Worm (Caenorhabditis elegans) whole organism, late embryonic: ENCODE measurements around the gene miro-1.
"Not testable (repeated sequence)": the region's sequence is repeated elsewhere in the genome, so short reads cannot be mapped to it uniquely, and the experiment has no call there.

ENCODE experiments used
- C08G9.2 ChIP-seq: sonication (generic microtip); optimal IDR thresholded peaks from 2 replicates; lab custom pipeline; 2016; ENCODE audit warnings: mild to moderate bottlenecking, missing genetic modification characterization, moderate library complexity, missing compliant biosample characterization
- ahr-1 ChIP-seq: sonication (generic microtip); optimal IDR thresholded peaks from 2 replicates; lab custom pipeline; 2016; ENCODE audit warnings: missing genetic modification characterization, missing compliant biosample characterization
- ama-1 ChIP-seq: fragments of 150-350 bp; optimal IDR thresholded peaks from 2 replicates; lab custom pipeline; 2014
- ceh-14 ChIP-seq: sonication (generic microtip); optimal IDR thresholded peaks from 2 replicates; lab custom pipeline; 2016; ENCODE audit warnings: missing genotype, missing genetic modification characterization, missing compliant biosample characterization
- ceh-18 ChIP-seq: sonication (generic microtip); optimal IDR thresholded peaks from 2 replicates; lab custom pipeline; 2016; ENCODE audit warnings: missing genetic modification characterization, missing compliant biosample characterization
- ceh-19 ChIP-seq: fragments of 200-800 bp; sonication (Bioruptor generic); optimal IDR thresholded peaks from 2 replicates; lab custom pipeline; 2018; ENCODE audit warnings: mild to moderate bottlenecking, missing genetic modification characterization, missing compliant biosample characterization
- ceh-2 ChIP-seq: sonication (generic microtip); optimal IDR thresholded peaks from 2 replicates; lab custom pipeline; 2016; ENCODE audit warnings: missing genotype, missing genetic modification characterization, missing compliant biosample characterization
- ceh-22 ChIP-seq: sonication (generic microtip); optimal IDR thresholded peaks from 2 replicates; lab custom pipeline; 2017; ENCODE audit warnings: missing biosample characterization, missing genetic modification characterization
- ceh-31 ChIP-seq: sonication (generic microtip); optimal IDR thresholded peaks from 2 replicates; lab custom pipeline; 2016; ENCODE audit warnings: missing genetic modification characterization, missing compliant biosample characterization
- ceh-34 ChIP-seq: sonication (generic microtip); optimal IDR thresholded peaks from 2 replicates; lab custom pipeline; 2016; ENCODE audit warnings: mild to moderate bottlenecking, missing genetic modification characterization, missing compliant biosample characterization
- ceh-45 ChIP-seq: fragments of 200-800 bp; sonication (Bioruptor generic); IDR thresholded peaks from 2 replicates; pipeline ENCODE4 v1.3.6; 2022; ENCODE audit warnings: missing genetic modification reagents, missing genetic modification characterization, missing compliant biosample characterization
- ceh-9 ChIP-seq: sonication (generic microtip); optimal IDR thresholded peaks from 2 replicates; lab custom pipeline; 2016; ENCODE audit warnings: mild to moderate bottlenecking, missing genetic modification characterization, inconsistent platforms, missing compliant biosample characterization
- elt-2 ChIP-seq: sonication (generic microtip); optimal IDR thresholded peaks from 2 replicates; lab custom pipeline; 2016; ENCODE audit warnings: missing genetic modification reagents, missing genetic modification characterization, missing compliant biosample characterization
- ets-4 ChIP-seq: sonication (generic microtip); optimal IDR thresholded peaks from 2 replicates; lab custom pipeline; 2016; ENCODE audit warnings: missing genetic modification characterization, missing compliant biosample characterization
- fax-1 ChIP-seq: sonication (generic microtip); optimal IDR thresholded peaks from 2 replicates; lab custom pipeline; 2016; ENCODE audit warnings: missing genotype, missing genetic modification characterization, missing compliant biosample characterization
- fkh-6 ChIP-seq: sonication (generic microtip); optimal IDR thresholded peaks from 2 replicates; lab custom pipeline; 2016; ENCODE audit warnings: missing genetic modification characterization, missing compliant biosample characterization
- hlh-30 ChIP-seq: sonication (generic microtip); optimal IDR thresholded peaks from 2 replicates; lab custom pipeline; 2017; ENCODE audit warnings: antibody characterized with exemption, missing genetic modification characterization, missing compliant biosample characterization; ENCODE audit not compliant: insufficient read depth
- hlh-8 ChIP-seq: sonication (generic microtip); optimal IDR thresholded peaks from 2 replicates; lab custom pipeline; 2016; ENCODE audit warnings: missing genotype, missing genetic modification characterization, missing compliant biosample characterization
- madf-2 ChIP-seq: sonication (generic microtip); optimal IDR thresholded peaks from 2 replicates; lab custom pipeline; 2017; ENCODE audit warnings: missing genetic modification characterization, missing compliant biosample characterization
- nfya-1 ChIP-seq: sonication (generic microtip); optimal IDR thresholded peaks from 2 replicates; lab custom pipeline; 2017; ENCODE audit warnings: missing genetic modification characterization, mild to moderate bottlenecking, missing compliant biosample characterization, antibody characterized with exemption, moderate library complexity
- pax-1 ChIP-seq: fragments of 150-350 bp; optimal IDR thresholded peaks from 2 replicates; lab custom pipeline; 2014; ENCODE audit warnings: missing biosample characterization, missing genetic modification characterization
- ref-2 ChIP-seq: sonication (generic microtip); optimal IDR thresholded peaks from 2 replicates; lab custom pipeline; 2016; ENCODE audit warnings: missing genetic modification characterization, missing compliant biosample characterization
- sdc-2 ChIP-seq: sonication (generic microtip); optimal IDR thresholded peaks from 2 replicates; lab custom pipeline; 2016; ENCODE audit warnings: missing genotype, missing genetic modification characterization, missing compliant biosample characterization
- sox-2 ChIP-seq: fragments of 200-800 bp; sonication (Bioruptor generic); IDR thresholded peaks from 2 replicates; pipeline ENCODE4 v1.3.6; 2022; ENCODE audit warnings: missing genetic modification reagents, missing genetic modification characterization, missing compliant biosample characterization
- sox-4 ChIP-seq: sonication (generic microtip); optimal IDR thresholded peaks from 2 replicates; lab custom pipeline; 2017; ENCODE audit warnings: mild to moderate bottlenecking, missing genetic modification characterization, inconsistent platforms, missing compliant biosample characterization
- tbx-2 ChIP-seq: sonication (generic microtip); optimal IDR thresholded peaks from 2 replicates; lab custom pipeline; 2016; ENCODE audit warnings: missing genetic modification characterization, missing compliant biosample characterization
- tbx-7 ChIP-seq: sonication (generic microtip); optimal IDR thresholded peaks from 2 replicates; lab custom pipeline; 2016; ENCODE audit warnings: missing genotype, missing genetic modification characterization, missing compliant biosample characterization
- ttx-3 ChIP-seq: sonication (generic microtip); optimal IDR thresholded peaks from 2 replicates; lab custom pipeline; 2016; ENCODE audit warnings: missing genetic modification reagents, missing genetic modification characterization, missing compliant biosample characterization
- unc-3 ChIP-seq, 2 experiments: fragments of 200-800 bp in 1 of 2; sonication (Bioruptor generic) in 1 of 2; sonication (generic microtip) in 1 of 2; conservative IDR thresholded peaks in 1 of 2; optimal IDR thresholded peaks in 1 of 2; 2 replicates each; pipeline versions ENCODE4 v1.3.6 to Lab custom; 2016 to 2022; ENCODE audit warnings: missing compliant biosample characterization in 2 of 2, missing genetic modification characterization in 2 of 2, missing genetic modification reagents in 1 of 2
- unc-42 ChIP-seq: sonication (generic microtip); optimal IDR thresholded peaks from 2 replicates; lab custom pipeline; 2016; ENCODE audit warnings: missing genotype, missing genetic modification characterization, missing compliant biosample characterization
- unc-86 ChIP-seq: sonication (generic microtip); optimal IDR thresholded peaks from 2 replicates; lab custom pipeline; 2016; ENCODE audit warnings: missing genetic modification characterization, missing compliant biosample characterization
- zip-5 ChIP-seq: sonication (generic microtip); optimal IDR thresholded peaks from 2 replicates; lab custom pipeline; 2016; ENCODE audit warnings: missing genetic modification characterization, missing compliant biosample characterization
- ztf-16 ChIP-seq: sonication (generic microtip); optimal IDR thresholded peaks from 2 replicates; lab custom pipeline; 2017; ENCODE audit warnings: missing genetic modification characterization, missing compliant biosample characterization

Gene miro-1

ce11 chrIV:4725478-4725920 lies 9.9 kb upstream of the miro-1 start:
- TF ChIP-seq tbx-2 (peak; percentile 52), ref-2 (tag; lab: Kevin White, UChicago) (peak; percentile 96), nfya-1 (peak; percentile 47), ceh-34 (peak; percentile 88), ceh-18 (tag; lab: Kevin White, UChicago) (peak; percentile 59), ceh-31 (tag; lab: Kevin White, UChicago) (peak; percentile 75), C08G9.2 (tag; lab: Kevin White, UChicago) (peak; percentile 2), unc-3 (tag; optimal IDR thresholded peaks at IDR 0.05; lab: Kevin White, UChicago) (peak; percentile 46), unc-86 (peak; percentile 27), ceh-14 (tag; lab: Kevin White, UChicago) (peak; percentile 73), unc-42 (tag; lab: Kevin White, UChicago) (peak; percentile 63), sox-2 (GFP tag; lab: Robert Waterston, UW) (peak; percentile 36; the same call in 1 of the 2 replicates), hlh-8 (tag; lab: Kevin White, UChicago) (peak; percentile 40), ets-4 (peak; percentile 28), ceh-45 (peak; percentile 43; the same call in 1 of the 2 replicates), tbx-7 (peak; percentile 32), elt-2 (tag; lab: Kevin White, UChicago) (peak; percentile 23)
- TF ChIP-seq unc-3 (GFP tag; conservative IDR thresholded peaks at IDR 0.05; lab: Robert Waterston, UW), result not testable (repeated sequence)

DNA sequence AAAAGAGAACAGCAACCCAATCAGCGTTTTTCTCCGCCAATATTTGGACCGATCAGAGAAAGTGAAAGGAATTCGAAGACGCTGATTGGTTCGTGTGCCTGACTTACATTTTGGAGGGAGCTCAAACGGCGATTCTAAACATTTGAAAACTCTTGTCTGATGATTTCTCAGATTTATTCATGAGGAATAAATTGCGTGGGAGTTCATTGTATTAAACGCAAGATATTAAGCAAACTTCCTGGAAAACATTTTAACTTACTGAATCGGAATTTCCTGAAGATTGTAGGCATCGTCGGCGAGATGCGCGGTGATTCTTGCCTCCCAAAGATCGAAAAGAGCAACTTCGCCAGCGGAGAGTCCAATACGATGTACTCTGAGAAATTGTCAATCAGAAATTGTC lies 9.0 kb upstream of the miro-1 start, which contains the start of gene K08F11.1:
Gene K08F11.1, plus strand, starts transcription at position 301 of the 400 bp plus-strand sequence.
- TF ChIP-seq nfya-1 (peak; percentile 4), ceh-22 (tag; lab: Kevin White, UChicago) (no peak)

ce11 chrIV:4723687-4724086 lies 8.1 kb upstream of the miro-1 start:
- TF ChIP-seq nfya-1, result peak; percentile 53
- no peak for TF ChIP-seq ttx-3 (tag; lab: Kevin White, UChicago)

DNA sequence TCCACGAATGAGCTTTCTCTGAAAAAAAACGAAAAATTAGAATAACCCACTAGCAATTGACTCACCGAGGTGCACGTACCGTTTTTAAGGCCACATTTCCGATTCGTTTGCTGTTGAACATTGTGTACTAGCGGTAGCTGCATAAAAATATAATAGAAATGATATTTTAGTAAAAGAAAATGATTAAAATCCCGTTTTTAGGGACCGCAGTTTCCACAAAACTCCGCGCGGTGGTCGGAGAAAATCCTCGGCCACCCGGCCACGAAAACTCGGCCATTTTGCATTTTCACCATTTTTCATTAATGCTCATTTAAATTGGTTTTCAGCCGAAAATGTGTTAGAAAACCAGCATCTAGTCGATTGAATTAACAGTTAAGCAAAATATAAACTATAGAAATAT lies 3.2 kb downstream of the miro-1 start, which contains the start of gene yars-2:
Gene yars-2, minus strand, starts transcription at position 249 of the 400 bp plus-strand sequence.
- peak; percentile 74 for TF ChIP-seq ceh-31 (tag; lab: Kevin White, UChicago)
- TF ChIP-seq pax-1 (tag; lab: Kevin White, UChicago), result no peak
- peak; percentile 33 for TF ChIP-seq ref-2 (tag; lab: Kevin White, UChicago)
- TF ChIP-seq tbx-2, result peak; percentile 73
- TF ChIP-seq elt-2 (tag; lab: Kevin White, UChicago), result peak; percentile 31
- TF ChIP-seq zip-5 (tag; lab: Kevin White, UChicago), result peak; percentile 26
- TF ChIP-seq fax-1, result peak; percentile 27
- TF ChIP-seq ets-4, result peak; percentile 59
- peak; percentile 13 for TF ChIP-seq hlh-8 (tag; lab: Kevin White, UChicago)
- TF ChIP-seq ceh-2 (tag; lab: Kevin White, UChicago), result peak; percentile 83
- no peak for TF ChIP-seq ttx-3 (tag; lab: Kevin White, UChicago)
- TF ChIP-seq nfya-1, result no peak
- peak; percentile 63 for TF ChIP-seq C08G9.2 (tag; lab: Kevin White, UChicago)
- TF ChIP-seq ztf-16 (tag; lab: Kevin White, UChicago), result no peak
- TF ChIP-seq unc-3 (GFP tag; conservative IDR thresholded peaks at IDR 0.05; lab: Robert Waterston, UW), result no peak
- no peak for TF ChIP-seq unc-3 (tag; optimal IDR thresholded peaks at IDR 0.05; lab: Kevin White, UChicago)
- TF ChIP-seq tbx-7, result peak; percentile 16
- no peak for TF ChIP-seq ahr-1 (tag; lab: Kevin White, UChicago)

- TF ChIP-seq sox-4 (tag; lab: Kevin White, UChicago) (no peak), fkh-6 (tag; lab: Kevin White, UChicago) (no peak), pax-1 (tag; lab: Kevin White, UChicago) (no peak), ceh-18 (tag; lab: Kevin White, UChicago) (no peak), hlh-30 (tag; lab: Kevin White, UChicago) (no peak), madf-2 (no peak), ceh-9 (tag; lab: Kevin White, UChicago) (no peak), sdc-2 (tag; lab: Kevin White, UChicago) (no peak), ceh-19 (no peak), hlh-8 (tag; lab: Kevin White, UChicago) (no peak), ama-1 (no peak), ceh-31 (tag; lab: Kevin White, UChicago) (no peak)
These were observed 5.1 kb downstream of the miro-1 start, which contains the start of gene cif-1 for ce11 chrIV:4710459-4710858. Gene cif-1, minus strand, starts transcription at chrIV:4710755.
